Worm (Caenorhabditis elegans) whole organism, L4 larva: Measurements from ENCODE around the gene F26D11.1.
A peak's percentile ranks its signal among the peaks of the same experiment; 100 is the strongest.

Experiments
- D1046.2 ChIP-seq: fragments of 200-800 bp; sonication (Bioruptor generic); IDR thresholded peaks from 2 replicates; pipeline ENCODE4 v1.3.6; 2022; ENCODE audit warnings: missing genetic modification characterization, missing compliant biosample characterization
- F49E8.2 ChIP-seq: sonication (generic microtip); optimal IDR thresholded peaks from 2 replicates; lab custom pipeline; 2016; ENCODE audit warnings: missing compliant biosample characterization, mild to moderate bottlenecking, missing genetic modification characterization, borderline replicate concordance
- Y105C5A.15 ChIP-seq: fragments of 200-800 bp; sonication (Bioruptor generic); IDR thresholded peaks from 2 replicates; pipeline ENCODE4 v1.3.6; 2022; ENCODE audit warnings: missing genetic modification characterization, missing compliant biosample characterization
- aha-1 ChIP-seq: fragments of 150-350 bp; peaks from one replicate; lab custom pipeline; 2014; ENCODE audit warnings: missing biosample characterization, missing genetic modification characterization
- ceh-44 ChIP-seq: fragments of 200-800 bp; sonication (Bioruptor generic); IDR thresholded peaks from 2 replicates; pipeline ENCODE4 v1.3.6; 2022; ENCODE audit warnings: missing genetic modification reagents, missing genetic modification characterization, missing compliant biosample characterization
- ceh-62 ChIP-seq: sonication (generic microtip); optimal IDR thresholded peaks from 2 replicates; lab custom pipeline; 2017; ENCODE audit warnings: missing biosample characterization, missing genetic modification characterization
- ceh-82 ChIP-seq: sonication (generic microtip); optimal IDR thresholded peaks from 2 replicates; lab custom pipeline; 2017; ENCODE audit warnings: missing biosample characterization, missing genetic modification characterization
- ces-1 ChIP-seq: fragments of 150-350 bp; sonication (generic microtip); optimal IDR thresholded peaks from 4 replicates; lab custom pipeline; 2014; ENCODE audit warnings: missing biosample characterization, missing genetic modification reagents, missing genetic modification characterization
- cey-2 ChIP-seq: sonication (generic microtip); optimal IDR thresholded peaks from 3 replicates; lab custom pipeline; 2017; ENCODE audit warnings: missing genetic modification characterization, mild to moderate bottlenecking, missing compliant biosample characterization, antibody characterized with exemption, borderline replicate concordance; ENCODE audit not compliant: insufficient read depth
- daf-16 ChIP-seq, 3 experiments: sonication (generic microtip); optimal IDR thresholded peaks; 2 replicates each; lab custom pipeline; 2016 to 2017; ENCODE audit warnings: missing genetic modification characterization in 3 of 3, missing genetic modification reagents in 3 of 3, mild to moderate bottlenecking in 2 of 3, missing compliant biosample characterization in 2 of 3, missing biosample characterization in 1 of 3, moderate library complexity in 1 of 3
- daf-19 ChIP-seq: fragments of 200-800 bp; sonication (Bioruptor generic); conservative IDR thresholded peaks from 2 replicates; pipeline ENCODE4 v1.3.6; 2022; ENCODE audit warnings: missing genetic modification characterization, missing compliant biosample characterization
- dmd-8 ChIP-seq: fragments of 200-800 bp; sonication (Bioruptor generic); IDR thresholded peaks from 2 replicates; pipeline ENCODE4 v1.3.6; 2022; ENCODE audit warnings: missing genetic modification characterization, missing compliant biosample characterization
- dmd-9 ChIP-seq: fragments of 200-800 bp; sonication (Bioruptor generic); IDR thresholded peaks from 2 replicates; pipeline ENCODE4 v1.3.6; 2022; ENCODE audit warnings: missing genetic modification reagents, missing genetic modification characterization, missing compliant biosample characterization
- duxl-1 ChIP-seq: sonication (generic microtip); optimal IDR thresholded peaks from 2 replicates; lab custom pipeline; 2016; ENCODE audit warnings: mild to moderate bottlenecking, missing genetic modification characterization, moderate library complexity, missing compliant biosample characterization; ENCODE audit not compliant: poor library complexity
- dve-1 ChIP-seq: sonication (generic microtip); optimal IDR thresholded peaks from 2 replicates; lab custom pipeline; 2017; ENCODE audit warnings: antibody characterized with exemption, mild to moderate bottlenecking, missing genetic modification characterization, missing compliant biosample characterization; ENCODE audit not compliant: insufficient read depth
- egl-27 ChIP-seq: sonication (generic microtip); optimal IDR thresholded peaks from 3 replicates; lab custom pipeline; 2017; ENCODE audit warnings: missing biosample characterization, missing genetic modification reagents, missing genetic modification characterization
- fkh-10 ChIP-seq: fragments of 150-350 bp; optimal IDR thresholded peaks from 2 replicates; lab custom pipeline; 2014; ENCODE audit warnings: missing biosample characterization, missing genetic modification reagents, missing genetic modification characterization
- fos-1 ChIP-seq: fragments of 150-350 bp; optimal IDR thresholded peaks from 2 replicates; lab custom pipeline; 2014; ENCODE audit warnings: missing biosample characterization, missing genetic modification characterization
- lin-1 ChIP-seq: fragments of 200-800 bp; sonication (Bioruptor generic); IDR thresholded peaks from 2 replicates; pipeline ENCODE4 v1.3.6; 2022; ENCODE audit warnings: missing genetic modification reagents, missing genetic modification characterization, missing compliant biosample characterization
- lin-13 ChIP-seq: fragments of 150-350 bp; optimal IDR thresholded peaks from 2 replicates; lab custom pipeline; 2014; ENCODE audit warnings: missing biosample characterization, missing genetic modification reagents, missing genetic modification characterization
- lin-15B ChIP-seq: fragments of 150-350 bp; sonication (generic microtip); optimal IDR thresholded peaks from 3 replicates; lab custom pipeline; 2014; ENCODE audit warnings: missing biosample characterization, missing genetic modification characterization
- lin-39 ChIP-seq: fragments of 150-350 bp; optimal IDR thresholded peaks from 2 replicates; lab custom pipeline; 2014; ENCODE audit warnings: missing biosample characterization, missing genetic modification reagents, missing genetic modification characterization
- mes-2 ChIP-seq: sonication (generic microtip); optimal IDR thresholded peaks from 2 replicates; lab custom pipeline; 2016; ENCODE audit warnings: missing genotype, mild to moderate bottlenecking, missing genetic modification characterization, missing compliant biosample characterization; ENCODE audit not compliant: poor library complexity, severe bottlenecking
- mxl-2 ChIP-seq: fragments of 200-800 bp; sonication (Bioruptor generic); conservative IDR thresholded peaks from 2 replicates; pipeline ENCODE4 v1.3.6; 2022; ENCODE audit warnings: missing genetic modification reagents, missing genetic modification characterization, missing compliant biosample characterization
- nhr-237 ChIP-seq: sonication (generic microtip); optimal IDR thresholded peaks from 2 replicates; lab custom pipeline; 2017; ENCODE audit warnings: missing biosample characterization, missing genetic modification characterization
- nhr-41 ChIP-seq: fragments of 200-800 bp; sonication (Bioruptor generic); IDR thresholded peaks from 2 replicates; pipeline ENCODE4 v1.3.6; 2022; ENCODE audit warnings: missing genetic modification reagents, missing genetic modification characterization, missing compliant biosample characterization
- nhr-42 ChIP-seq: fragments of 200-800 bp; sonication (Bioruptor generic); IDR thresholded peaks from 2 replicates; pipeline ENCODE4 v1.3.6; 2022; ENCODE audit warnings: missing genetic modification characterization, missing compliant biosample characterization
- nhr-77 ChIP-seq: fragments of 150-350 bp; optimal IDR thresholded peaks from 2 replicates; lab custom pipeline; 2014; ENCODE audit warnings: missing biosample characterization, missing genetic modification characterization
- pha-4 ChIP-seq, 2 experiments: fragments of 150-350 bp in 1 of 2; fragments of 200-800 bp in 1 of 2; sonication (Bioruptor generic) in 1 of 2; IDR thresholded peaks in 1 of 2; optimal IDR thresholded peaks in 1 of 2; 2 replicates each; pipeline versions ENCODE4 v1.3.6 to Lab custom; 2014 to 2022; ENCODE audit warnings: missing genetic modification characterization in 2 of 2, missing genetic modification reagents in 2 of 2, missing biosample characterization in 1 of 2, missing compliant biosample characterization in 1 of 2
- spr-1 ChIP-seq: sonication (generic microtip); optimal IDR thresholded peaks from 2 replicates; lab custom pipeline; 2016; ENCODE audit warnings: mild to moderate bottlenecking, missing genetic modification characterization, missing compliant biosample characterization
- tra-1 ChIP-seq: fragments of 200-800 bp; sonication (Bioruptor generic); IDR thresholded peaks from 2 replicates; pipeline ENCODE4 v1.3.6; 2022; ENCODE audit warnings: missing genetic modification reagents, missing genetic modification characterization, missing compliant biosample characterization
- unc-62 ChIP-seq, 3 experiments: fragments of 150-350 bp in 1 of 3; sonication (generic microtip); optimal IDR thresholded peaks in 2 of 3; peaks in 1 of 3; 1 replicate in 1 of 3; 2 replicates in 2 of 3; lab custom pipeline; 2014 to 2017; ENCODE audit warnings: missing biosample characterization in 3 of 3, missing genetic modification characterization in 3 of 3, missing genetic modification reagents in 3 of 3, missing genotype in 1 of 3
- vab-7 ChIP-seq: fragments of 200-800 bp; sonication (Bioruptor generic); IDR thresholded peaks from 2 replicates; pipeline ENCODE4 v1.3.6; 2022; ENCODE audit warnings: missing genetic modification reagents, missing genetic modification characterization, missing compliant biosample characterization
- zip-2 ChIP-seq: fragments of 150-350 bp; optimal IDR thresholded peaks from 2 replicates; lab custom pipeline; 2014; ENCODE audit warnings: missing biosample characterization, missing genetic modification characterization
- ztf-7 ChIP-seq: fragments of 150-350 bp; optimal IDR thresholded peaks from 2 replicates; lab custom pipeline; 2014; ENCODE audit warnings: missing biosample characterization, missing genetic modification characterization

The F26D11.1 gene

ce11 chrV:7956218-7956617 lies 25.1 kb upstream of the F26D11.1 start, which contains the start of gene pals-34:
Gene pals-34 (minus strand): TSS chrV:7956497.
- TF ChIP-seq aha-1 (tag; lab: Kevin White, UChicago) (peak; percentile 24), daf-16 (GFP tag; optimal IDR thresholded peaks at IDR 0.05; lab: Kevin White, UChicago) (no peak), daf-16 (tag; optimal IDR thresholded peaks at IDR 0.05; lab: Kevin White, UChicago) (peak; percentile 80), daf-19 (no peak), fkh-10 (GFP tag; lab: Kevin White, UChicago) (no peak)
- TF ChIP-seq, all 104 proteins: peak for 2

- TF ChIP-seq nhr-237 (tag; lab: Kevin White, UChicago): no peak
- no peak for TF ChIP-seq D1046.2 (GFP tag; lab: Robert Waterston, UW)
- TF ChIP-seq vab-7 (GFP tag; lab: Robert Waterston, UW): no peak
- TF ChIP-seq dve-1 (tag; lab: Kevin White, UChicago): no peak
- TF ChIP-seq tra-1 (GFP tag; lab: Robert Waterston, UW): no peak
- no peak for TF ChIP-seq cey-2
- no peak for TF ChIP-seq nhr-77 (tag; lab: Kevin White, UChicago)
- TF ChIP-seq fos-1: no peak
- no peak for TF ChIP-seq ceh-44
- no peak for TF ChIP-seq ztf-7 (tag; lab: Kevin White, UChicago)
Observed at ce11 chrV:7958740-7959320, 22.5 kb upstream of the F26D11.1 start, which contains the start of the genes clec-217 and F26D11.2. Gene clec-217 (minus strand): TSS chrV:7958840. Gene F26D11.2 (plus strand): TSS chrV:7959270.

ce11 chrV:7964429-7964828 lies 16.9 kb upstream of the F26D11.1 start:
- no peak for TF ChIP-seq dmd-9 (GFP tag; lab: Robert Waterston, UW)
- no peak for TF ChIP-seq ces-1
- peak in 1 of 2 experiments; percentile 96 for TF ChIP-seq unc-62 (GFP tag; optimal IDR thresholded peaks at IDR 0.05 in 1 of 2; lab: Kevin White, UChicago)
- TF ChIP-seq unc-62 (tag; optimal IDR thresholded peaks at IDR 0.05; lab: Kevin White, UChicago): no peak

ce11 chrV:7969107-7969506 lies 12.2 kb upstream of the F26D11.1 start, which contains the start of gene che-7:
Gene che-7 (minus strand): TSS chrV:7969207.
- TF ChIP-seq nhr-42 (no peak), dve-1 (tag; lab: Kevin White, UChicago) (no peak), mxl-2 (GFP tag; lab: Robert Waterston, UW) (no peak), ceh-44 (no peak), duxl-1 (tag; lab: Kevin White, UChicago) (no peak)
- TF ChIP-seq, all 104 proteins: peak for 0

- no peak for TF ChIP-seq aha-1 (tag; lab: Kevin White, UChicago)
- TF ChIP-seq nhr-41 (GFP tag; lab: Robert Waterston, UW): no peak
- no peak for TF ChIP-seq zip-2 (tag; lab: Kevin White, UChicago)
- TF ChIP-seq Y105C5A.15 (GFP tag; lab: Robert Waterston, UW): no peak
- no peak for TF ChIP-seq lin-39
- TF ChIP-seq egl-27 (tag; lab: Kevin White, UChicago): no peak
- no peak for TF ChIP-seq dmd-8
- TF ChIP-seq F49E8.2 (tag; lab: Kevin White, UChicago): no peak
- no peak for TF ChIP-seq pha-4 (GFP tag; IDR thresholded peaks at IDR 0.05; lab: Robert Waterston, UW)
- TF ChIP-seq pha-4 (tag; optimal IDR thresholded peaks at IDR 0.05; lab: Kevin White, UChicago): no peak
- no peak for TF ChIP-seq lin-1 (GFP tag; lab: Robert Waterston, UW)
- no peak for TF ChIP-seq lin-15B
- TF ChIP-seq unc-62 (GFP tag; optimal IDR thresholded peaks at IDR 0.05 in 1 of 2; lab: Kevin White, UChicago): no peak
- TF ChIP-seq unc-62 (tag; optimal IDR thresholded peaks at IDR 0.05; lab: Kevin White, UChicago): no peak
- no peak for TF ChIP-seq ceh-82
- TF ChIP-seq ceh-62 (tag; lab: Kevin White, UChicago): no peak
- no peak for TF ChIP-seq lin-13 (GFP tag; lab: Kevin White, UChicago)
- no peak for TF ChIP-seq mes-2 (tag; lab: Kevin White, UChicago)
- TF ChIP-seq spr-1 (tag; lab: Kevin White, UChicago): no peak
- TF ChIP-seq dmd-9 (GFP tag; lab: Robert Waterston, UW): no peak
- TF ChIP-seq, all 104 proteins: peak for 0
Observed at ce11 chrV:7970519-7970918, 10.8 kb upstream of the F26D11.1 start.
